Worm (Caenorhabditis elegans) whole organism, L1 larva: ENCODE measurements around the gene C35B1.4.

Experiments
- blmp-1 ChIP-seq: fragments of 150-350 bp; optimal IDR thresholded peaks from 2 replicates; lab custom pipeline; 2014; ENCODE audit warnings: missing biosample characterization, missing genetic modification characterization
- fos-1 ChIP-seq: fragments of 150-350 bp; optimal IDR thresholded peaks from 2 replicates; lab custom pipeline; 2014; ENCODE audit warnings: missing biosample characterization, missing genetic modification characterization
- hlh-17 ChIP-seq: fragments of 200-800 bp; sonication (Bioruptor generic); optimal IDR thresholded peaks from 2 replicates; lab custom pipeline; 2018; ENCODE audit warnings: missing genetic modification characterization, mild to moderate bottlenecking, missing compliant biosample characterization, moderate library complexity, borderline replicate concordance
- nhr-11 ChIP-seq: fragments of 150-350 bp; optimal IDR thresholded peaks from 2 replicates; lab custom pipeline; 2014; ENCODE audit warnings: missing biosample characterization, missing genetic modification characterization
- nhr-237 ChIP-seq: fragments of 150-350 bp; optimal IDR thresholded peaks from 2 replicates; lab custom pipeline; 2014; ENCODE audit warnings: missing biosample characterization, missing genetic modification characterization
- pqm-1 ChIP-seq: sonication (generic microtip); optimal IDR thresholded peaks from 3 replicates; lab custom pipeline; 2017; ENCODE audit warnings: missing biosample characterization, missing genetic modification characterization
- sptf-1 ChIP-seq: fragments of 150-350 bp; optimal IDR thresholded peaks from 2 replicates; lab custom pipeline; 2014; ENCODE audit warnings: missing biosample characterization, missing genetic modification characterization

DNA sequence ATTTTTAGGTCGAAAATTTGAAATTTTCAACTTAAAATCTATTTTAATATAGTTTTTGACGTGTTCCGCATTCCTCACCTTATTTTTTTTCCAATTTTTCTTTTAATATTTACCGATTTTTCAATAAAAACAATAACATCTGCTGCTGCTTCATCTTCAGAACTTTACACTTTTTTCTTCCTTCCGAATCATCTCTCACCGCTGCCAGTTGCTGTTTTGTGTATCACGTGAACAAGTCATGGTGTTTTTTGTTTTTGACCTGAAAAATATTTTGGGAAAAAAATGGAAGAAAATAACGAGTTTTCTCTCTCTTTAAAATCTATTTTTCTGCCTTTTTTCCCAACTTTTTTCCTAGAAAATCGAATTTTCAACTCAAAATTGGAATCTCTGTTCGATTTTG, 20.2 kb downstream of the C35B1.4 start:
- no peak for TF ChIP-seq nhr-237 (tag; lab: Kevin White, UChicago)
- TF ChIP-seq fos-1: no peak
- no peak for TF ChIP-seq nhr-11 (tag; lab: Kevin White, UChicago)
- no peak for TF ChIP-seq blmp-1 (tag; lab: Kevin White, UChicago)
- no peak for TF ChIP-seq hlh-17 (GFP tag; lab: Kevin White, UChicago)
- no peak for TF ChIP-seq sptf-1 (tag; lab: Kevin White, UChicago)
- TF ChIP-seq pqm-1 (tag; lab: Kevin White, UChicago): no peak
